Worm (Caenorhabditis elegans) whole organism, midembryonic: ENCODE results near the gene ZK1098.11.

Experiments
- T22C8.4 ChIP-seq: fragments of 200-800 bp; sonication (Bioruptor generic); IDR thresholded peaks from 2 replicates; pipeline ENCODE4 v1.3.6; 2022; ENCODE audit warnings: missing genetic modification characterization, missing compliant biosample characterization
- cog-1 ChIP-seq: sonication (generic microtip); optimal IDR thresholded peaks from 2 replicates; lab custom pipeline; 2016; ENCODE audit warnings: missing genetic modification characterization, missing compliant biosample characterization
- tab-1 ChIP-seq: fragments of 200-800 bp; sonication (Bioruptor generic); IDR thresholded peaks from 2 replicates; pipeline ENCODE4 v1.3.6; 2022; ENCODE audit warnings: missing genetic modification characterization, missing compliant biosample characterization
- ztf-23 ChIP-seq: fragments of 200-800 bp; sonication (Bioruptor generic); IDR thresholded peaks from 2 replicates; pipeline ENCODE4 v1.3.6; 2022; ENCODE audit warnings: missing genetic modification reagents, missing genetic modification characterization, missing compliant biosample characterization

- TF ChIP-seq cog-1 (tag; lab: Kevin White, UChicago): no peak
- TF ChIP-seq tab-1 (GFP tag; lab: Robert Waterston, UW): no peak
- TF ChIP-seq ztf-23 (GFP tag; lab: Robert Waterston, UW): no peak
- TF ChIP-seq T22C8.4 (GFP tag; lab: Robert Waterston, UW): no peak
Measured at ce11 chrIII:9556300-9556699, at the start of gene ZK1098.11.
